Fruit fly (Drosophila melanogaster): ENCODE data around the gene THADA.

DNA sequence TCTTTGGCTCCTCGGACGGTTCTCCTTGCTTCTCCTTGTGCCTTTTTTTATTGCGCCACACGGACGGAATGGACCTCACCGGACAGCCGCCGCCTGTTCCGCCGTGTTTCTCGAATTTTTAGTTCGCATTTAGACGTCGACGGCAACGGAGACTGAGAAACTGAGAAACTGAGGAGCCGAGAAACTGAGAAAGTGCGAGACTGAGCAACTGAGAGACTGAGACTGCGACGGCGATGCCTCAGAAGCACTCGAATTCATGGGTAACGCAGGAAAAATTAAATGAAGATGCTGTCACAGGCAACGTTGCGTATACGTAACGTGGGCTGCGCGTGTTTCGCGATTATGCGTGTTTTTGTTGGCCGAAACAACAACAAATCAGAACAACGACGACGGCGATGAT is 10.3 kb upstream of the THADA start:
- TF ChIP-seq cic (GFP tag; optimal IDR thresholded peaks at IDR 0.05): no peak
- no peak for TF ChIP-seq CG11617 (GFP tag; optimal IDR thresholded peaks at IDR 0.05)

Measured in whole organism, adult.